Worm (Caenorhabditis elegans) whole organism, mixed stage, embryonic: ENCODE measurements around the gene C16D9.5.
A peak's percentile ranks its signal among the peaks of the same experiment; 100 is the strongest.

Source experiments
- M03D4.4 ChIP-seq: sonication (generic microtip); optimal IDR thresholded peaks from 2 replicates; lab custom pipeline; 2017; ENCODE audit warnings: mild to moderate bottlenecking, missing genetic modification characterization, missing compliant biosample characterization
- bed-3 ChIP-seq: fragments of 200-800 bp; sonication (Bioruptor generic); optimal IDR thresholded peaks from 3 replicates; lab custom pipeline; 2018; ENCODE audit warnings: mild to moderate bottlenecking, missing genetic modification characterization, moderate library complexity, missing compliant biosample characterization
- blmp-1 ChIP-seq: fragments of 150-350 bp; optimal IDR thresholded peaks from 2 replicates; lab custom pipeline; 2014; ENCODE audit warnings: missing biosample characterization, missing genetic modification characterization
- ceh-39 ChIP-seq: fragments of 150-350 bp; optimal IDR thresholded peaks from 2 replicates; lab custom pipeline; 2014; ENCODE audit warnings: missing biosample characterization, missing genetic modification characterization
- ceh-43 ChIP-seq: fragments of 200-800 bp; sonication (Bioruptor generic); optimal IDR thresholded peaks from 2 replicates; lab custom pipeline; 2018; ENCODE audit warnings: mild to moderate bottlenecking, missing genetic modification characterization, moderate library complexity, missing compliant biosample characterization
- ceh-83 ChIP-seq: fragments of 200-800 bp; sonication (Bioruptor generic); optimal IDR thresholded peaks from 2 replicates; lab custom pipeline; 2018; ENCODE audit warnings: mild to moderate bottlenecking, missing genetic modification characterization, missing compliant biosample characterization
- ces-1 ChIP-seq: fragments of 150-350 bp; optimal IDR thresholded peaks from 2 replicates; lab custom pipeline; 2014; ENCODE audit warnings: missing biosample characterization, missing genetic modification reagents, missing genetic modification characterization
- cnd-1 ChIP-seq: fragments of 200-800 bp; sonication (Bioruptor generic); optimal IDR thresholded peaks from 2 replicates; lab custom pipeline; 2018; ENCODE audit warnings: mild to moderate bottlenecking, missing genetic modification characterization, missing compliant biosample characterization
- drap-1 ChIP-seq: fragments of 200-800 bp; sonication (Bioruptor generic); optimal IDR thresholded peaks from 3 replicates; lab custom pipeline; 2018; ENCODE audit warnings: mild to moderate bottlenecking, missing genetic modification characterization, missing compliant biosample characterization
- elt-1 ChIP-seq: sonication (generic microtip); optimal IDR thresholded peaks from 2 replicates; lab custom pipeline; 2017; ENCODE audit warnings: missing genetic modification characterization, mild to moderate bottlenecking, missing compliant biosample characterization, antibody characterized with exemption, moderate library complexity, borderline replicate concordance; ENCODE audit not compliant: insufficient read depth
- elt-3 ChIP-seq: fragments of 150-350 bp; optimal IDR thresholded peaks from 2 replicates; lab custom pipeline; 2014; ENCODE audit warnings: missing biosample characterization, missing genetic modification characterization
- ham-2 ChIP-seq: fragments of 200-800 bp; sonication (Bioruptor generic); optimal IDR thresholded peaks from 2 replicates; lab custom pipeline; 2018; ENCODE audit warnings: mild to moderate bottlenecking, missing genetic modification characterization, missing compliant biosample characterization
- hlh-1 ChIP-seq: fragments of 150-350 bp; optimal IDR thresholded peaks from 2 replicates; lab custom pipeline; 2014; ENCODE audit warnings: missing biosample characterization, missing genetic modification reagents, missing genetic modification characterization
- lin-32 ChIP-seq: fragments of 200-800 bp; sonication (Bioruptor generic); optimal IDR thresholded peaks from 2 replicates; lab custom pipeline; 2018; ENCODE audit warnings: mild to moderate bottlenecking, missing genetic modification characterization, missing compliant biosample characterization
- mab-5 ChIP-seq: fragments of 150-350 bp; optimal IDR thresholded peaks from 2 replicates; lab custom pipeline; 2014; ENCODE audit warnings: missing biosample characterization, missing genetic modification characterization
- mep-1 ChIP-seq: fragments of 150-350 bp; optimal IDR thresholded peaks from 2 replicates; lab custom pipeline; 2017; ENCODE audit warnings: missing biosample characterization, missing genetic modification reagents, missing genetic modification characterization, inconsistent platforms
- mls-2 ChIP-seq: sonication (generic microtip); optimal IDR thresholded peaks from 2 replicates; lab custom pipeline; 2016; ENCODE audit warnings: mild to moderate bottlenecking, missing genetic modification characterization, moderate library complexity, missing compliant biosample characterization
- nhr-12 ChIP-seq: fragments of 150-350 bp; optimal IDR thresholded peaks from 2 replicates; lab custom pipeline; 2014; ENCODE audit warnings: missing biosample characterization, missing genetic modification characterization
- nhr-2 ChIP-seq: fragments of 150-350 bp; optimal IDR thresholded peaks from 2 replicates; lab custom pipeline; 2014; ENCODE audit warnings: missing biosample characterization, missing genetic modification characterization
- nhr-28 ChIP-seq: fragments of 150-350 bp; optimal IDR thresholded peaks from 2 replicates; lab custom pipeline; 2014; ENCODE audit warnings: missing biosample characterization, missing genetic modification characterization
- nhr-76 ChIP-seq: sonication (generic microtip); optimal IDR thresholded peaks from 2 replicates; lab custom pipeline; 2017; ENCODE audit warnings: missing biosample characterization, missing genetic modification characterization
- pha-4 ChIP-seq: fragments of 150-350 bp; optimal IDR thresholded peaks from 2 replicates; lab custom pipeline; 2018; ENCODE audit warnings: missing biosample characterization, missing genetic modification reagents, missing genetic modification characterization
- sem-2 ChIP-seq: fragments of 200-800 bp; sonication (Bioruptor generic); optimal IDR thresholded peaks from 2 replicates; lab custom pipeline; 2018; ENCODE audit warnings: mild to moderate bottlenecking, missing genetic modification characterization, missing compliant biosample characterization
- sptf-1 ChIP-seq: sonication (generic microtip); optimal IDR thresholded peaks from 2 replicates; lab custom pipeline; 2017; ENCODE audit warnings: mild to moderate bottlenecking, missing genetic modification characterization, moderate library complexity, missing compliant biosample characterization
- tbx-8 ChIP-seq: fragments of 200-800 bp; sonication (Bioruptor generic); optimal IDR thresholded peaks from 2 replicates; lab custom pipeline; 2018; ENCODE audit warnings: mild to moderate bottlenecking, missing genetic modification characterization, moderate library complexity, missing compliant biosample characterization
- unc-39 ChIP-seq: fragments of 150-350 bp; optimal IDR thresholded peaks from 2 replicates; lab custom pipeline; 2014; ENCODE audit warnings: missing biosample characterization, missing genetic modification characterization
- unc-62 ChIP-seq: fragments of 150-350 bp; optimal IDR thresholded peaks from 2 replicates; lab custom pipeline; 2014; ENCODE audit warnings: missing biosample characterization, missing genetic modification reagents, missing genetic modification characterization
- zip-8 ChIP-seq: fragments of 150-350 bp; optimal IDR thresholded peaks from 2 replicates; lab custom pipeline; 2014; ENCODE audit warnings: missing biosample characterization, missing genetic modification characterization
- ztf-11 ChIP-seq: fragments of 150-350 bp; optimal IDR thresholded peaks from 2 replicates; lab custom pipeline; 2014; ENCODE audit warnings: missing biosample characterization, missing genetic modification characterization

The C16D9.5 gene

DNA sequence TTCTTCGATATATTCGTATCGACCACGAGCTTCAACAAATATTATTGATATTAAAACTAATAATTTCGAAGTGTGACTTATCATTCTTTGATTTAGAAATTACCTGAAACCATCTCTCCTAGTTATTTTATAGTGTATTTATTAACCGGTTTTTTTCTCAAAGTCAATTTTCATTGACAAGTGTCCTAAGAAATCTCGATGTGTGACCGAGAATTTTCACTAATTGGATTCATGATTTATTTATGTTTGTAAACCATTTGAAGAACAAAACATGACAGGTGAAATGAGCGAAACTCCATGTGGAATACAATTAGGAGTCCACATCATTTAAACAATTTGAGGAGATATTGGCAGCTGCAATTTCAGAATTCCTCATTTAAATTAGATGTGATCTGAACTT lies 18.1 kb upstream of the C16D9.5 start, which contains the start of gene C16D9.8:
TSS of gene C16D9.8 (minus strand) at position 101 of the 400 bp plus-strand sequence.
- no peak for TF ChIP-seq ceh-83 (GFP tag; lab: Kevin White, UChicago)
- no peak for TF ChIP-seq pha-4
- TF ChIP-seq drap-1 (GFP tag; lab: Kevin White, UChicago): no peak
- TF ChIP-seq sptf-1 (tag; lab: Kevin White, UChicago): no peak
- TF ChIP-seq ztf-11: no peak
- TF ChIP-seq M03D4.4 (tag; lab: Kevin White, UChicago): no peak
- no peak for TF ChIP-seq sem-2 (GFP tag; lab: Kevin White, UChicago)
- TF ChIP-seq tbx-8: no peak
- no peak for TF ChIP-seq bed-3 (GFP tag; lab: Kevin White, UChicago)
- no peak for TF ChIP-seq nhr-76 (tag; lab: Kevin White, UChicago)
- TF ChIP-seq ceh-39 (tag; lab: Kevin White, UChicago): no peak
- no peak for TF ChIP-seq blmp-1 (tag; lab: Kevin White, UChicago)
- no peak for TF ChIP-seq mab-5 (tag; lab: Kevin White, UChicago)
- TF ChIP-seq mls-2 (tag; lab: Kevin White, UChicago): no peak
- no peak for TF ChIP-seq lin-32 (GFP tag; lab: Kevin White, UChicago)
- TF ChIP-seq ceh-43 (GFP tag; lab: Kevin White, UChicago): no peak

DNA sequence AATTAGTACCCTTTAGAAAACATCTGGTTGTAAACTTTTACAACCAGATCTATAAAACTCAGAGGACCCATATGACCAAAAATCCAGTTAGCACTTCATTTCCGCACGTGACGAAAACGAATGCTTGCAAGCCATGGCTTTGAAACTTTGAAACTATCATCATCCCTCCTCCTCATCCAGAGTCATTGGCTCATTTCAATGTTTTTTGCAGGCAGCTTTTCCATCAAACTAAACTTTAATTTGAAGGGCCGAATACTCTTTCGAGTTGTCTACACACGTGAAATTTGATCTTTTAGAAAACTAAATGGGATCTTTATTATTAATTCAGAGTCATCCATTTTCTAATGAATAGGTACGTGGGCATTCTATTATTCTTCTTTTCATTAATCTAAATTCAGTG lies 16.9 kb upstream of the C16D9.5 start:
- no peak for TF ChIP-seq sem-2 (GFP tag; lab: Kevin White, UChicago)
- no peak for TF ChIP-seq ham-2 (GFP tag; lab: Kevin White, UChicago)
- TF ChIP-seq elt-3 (tag; lab: Kevin White, UChicago): no peak

DNA sequence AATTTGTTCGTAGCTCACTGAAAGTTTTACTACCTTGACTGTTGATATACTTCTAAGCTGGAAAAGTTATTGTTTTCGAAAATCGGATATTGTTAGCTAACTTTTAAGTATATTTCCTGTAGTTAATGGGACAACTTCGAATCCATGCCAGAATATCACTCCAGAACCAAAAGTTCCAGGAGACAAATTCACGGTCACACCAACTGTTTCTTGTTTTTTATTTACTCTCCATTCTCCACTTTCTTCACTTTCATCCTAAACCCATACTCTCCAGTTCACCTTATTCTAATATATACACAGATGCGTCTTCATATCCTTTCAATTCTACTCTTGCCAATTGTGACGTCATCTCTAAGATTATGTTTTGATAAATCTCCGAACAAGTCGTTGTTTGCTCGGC lies 13.7 kb upstream of the C16D9.5 start, which contains the start of gene C16D9.1:
TSS of gene C16D9.1 (plus strand) at position 301 of the 400 bp plus-strand sequence.
- TF ChIP-seq ceh-43 (GFP tag; lab: Kevin White, UChicago) (no peak), unc-62 (GFP tag; lab: Kevin White, UChicago) (no peak), bed-3 (GFP tag; lab: Kevin White, UChicago) (no peak), sem-2 (GFP tag; lab: Kevin White, UChicago) (no peak), cnd-1 (tag; lab: Kevin White, UChicago) (no peak)

DNA sequence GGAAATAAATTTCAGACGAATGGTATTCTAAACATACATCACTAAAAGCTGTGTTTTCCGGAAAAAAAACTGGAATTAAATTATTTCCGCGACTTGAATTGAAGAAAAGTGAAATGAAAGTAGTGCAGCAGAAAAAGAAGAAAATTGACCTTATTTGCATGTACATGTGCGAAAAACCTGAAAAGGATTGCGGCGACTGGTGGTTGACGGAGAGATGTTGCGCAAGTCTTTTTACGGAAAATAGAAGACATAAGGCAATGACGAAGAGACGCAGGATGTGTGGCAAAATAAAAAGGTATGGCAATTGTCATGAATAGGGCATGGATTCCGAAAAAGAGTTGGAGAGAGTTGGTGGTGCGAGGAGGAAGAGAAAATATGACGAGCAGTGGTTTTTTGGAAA lies 9.6 kb upstream of the C16D9.5 start:
- no peak for TF ChIP-seq nhr-12 (tag; lab: Kevin White, UChicago)
- TF ChIP-seq zip-8 (tag; lab: Kevin White, UChicago): peak; percentile 74
- TF ChIP-seq M03D4.4 (tag; lab: Kevin White, UChicago): no peak
- peak; percentile 50 for TF ChIP-seq blmp-1 (tag; lab: Kevin White, UChicago)
- no peak for TF ChIP-seq mab-5 (tag; lab: Kevin White, UChicago)

DNA sequence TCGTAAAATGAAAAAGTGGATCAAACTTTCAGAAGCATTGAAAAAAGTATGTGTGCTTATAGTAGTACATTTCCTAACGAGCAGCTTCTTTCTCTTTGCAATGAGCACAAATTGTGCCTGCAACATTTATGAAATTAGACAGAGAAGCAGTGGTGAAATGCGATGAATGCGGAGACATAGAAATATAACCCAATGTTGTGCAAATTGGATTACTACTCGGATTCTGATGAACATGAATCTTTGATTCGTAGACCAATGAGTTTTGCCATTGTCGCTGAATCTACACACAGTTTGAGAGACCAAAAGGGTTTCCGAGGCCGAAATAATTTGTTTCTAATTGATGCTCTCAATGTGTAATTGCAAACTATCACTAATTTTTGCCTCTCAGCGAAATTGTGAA lies 8.6 kb upstream of the C16D9.5 start:
- TF ChIP-seq nhr-2 (tag; lab: Kevin White, UChicago): no peak
- TF ChIP-seq ces-1: peak; percentile 99
- no peak for TF ChIP-seq lin-32 (GFP tag; lab: Kevin White, UChicago)
- TF ChIP-seq ham-2 (GFP tag; lab: Kevin White, UChicago): no peak

DNA sequence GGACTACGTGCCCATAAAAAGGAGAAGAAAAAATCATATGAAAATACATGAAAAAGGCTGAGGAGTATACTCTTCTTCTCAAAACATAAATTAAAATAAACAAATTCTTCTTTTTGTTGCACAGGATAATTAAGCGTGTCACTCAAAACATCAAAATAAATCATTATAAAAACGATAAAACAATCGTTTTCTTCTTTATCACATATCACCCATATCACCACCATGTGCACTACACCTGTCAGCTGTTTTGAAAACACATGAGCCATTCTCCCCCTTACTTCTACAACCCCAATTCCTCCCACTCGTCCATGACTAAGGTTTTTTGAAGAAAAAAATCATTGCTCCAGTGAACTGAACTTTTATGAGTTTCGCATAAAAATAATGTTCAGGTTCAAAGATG lies 7.2 kb upstream of the C16D9.5 start:
- TF ChIP-seq ces-1: no peak
- TF ChIP-seq mab-5 (tag; lab: Kevin White, UChicago): peak; percentile 53
- peak; percentile 84 for TF ChIP-seq unc-62 (GFP tag; lab: Kevin White, UChicago)
- TF ChIP-seq unc-39: no peak
- TF ChIP-seq cnd-1 (tag; lab: Kevin White, UChicago): no peak
- TF ChIP-seq elt-3 (tag; lab: Kevin White, UChicago): no peak
- no peak for TF ChIP-seq ceh-43 (GFP tag; lab: Kevin White, UChicago)
- TF ChIP-seq hlh-1 (tag; lab: Kevin White, UChicago): peak; percentile 15
- no peak for TF ChIP-seq nhr-28 (tag; lab: Kevin White, UChicago)
- no peak for TF ChIP-seq nhr-76 (tag; lab: Kevin White, UChicago)
- TF ChIP-seq blmp-1 (tag; lab: Kevin White, UChicago): no peak
- TF ChIP-seq M03D4.4 (tag; lab: Kevin White, UChicago): no peak

DNA sequence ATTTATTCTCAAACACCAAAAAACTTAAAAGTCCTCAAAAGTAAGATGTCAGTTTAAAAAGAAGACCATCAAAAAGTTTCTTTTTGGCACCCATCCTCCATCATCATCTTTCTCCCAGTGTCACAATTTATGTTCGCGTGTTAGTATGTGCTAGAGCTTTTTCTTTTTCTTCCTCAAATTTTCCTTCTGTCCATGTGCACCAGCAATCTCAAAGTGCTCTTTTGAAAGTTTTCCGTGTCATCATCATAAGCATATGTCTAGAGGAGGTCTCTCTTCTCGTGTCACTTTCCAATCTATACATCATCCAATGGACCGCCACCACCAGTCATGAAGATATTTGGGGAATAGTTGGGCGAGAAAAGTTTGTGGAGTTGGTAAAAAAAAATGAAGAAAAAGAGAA lies 5.7 kb upstream of the C16D9.5 start:
- TF ChIP-seq sem-2 (GFP tag; lab: Kevin White, UChicago) (no peak), nhr-12 (tag; lab: Kevin White, UChicago) (no peak), bed-3 (GFP tag; lab: Kevin White, UChicago) (no peak), tbx-8 (no peak), drap-1 (GFP tag; lab: Kevin White, UChicago) (no peak), nhr-28 (tag; lab: Kevin White, UChicago) (no peak), elt-3 (tag; lab: Kevin White, UChicago) (no peak), elt-1 (tag; lab: Kevin White, UChicago) (no peak), mep-1 (tag; lab: Kevin White, UChicago) (no peak)
